Fruit fly (Drosophila melanogaster): ENCODE results near the gene Pgm1.

- TF ChIP-seq rn (GFP tag; IDR thresholded peaks at IDR 0.05): no peak
- TF ChIP-seq fd96Ca (GFP tag; IDR thresholded peaks at IDR 0.05): no peak
- no peak for TF ChIP-seq CG32121 (GFP tag; IDR thresholded peaks at IDR 0.05)
- no peak for TF ChIP-seq Ets98B (GFP tag; IDR thresholded peaks at IDR 0.05)
- TF ChIP-seq CG10348 (GFP tag; IDR thresholded peaks at IDR 0.05): no peak
- TF ChIP-seq CG4496 (GFP tag; IDR thresholded peaks at IDR 0.05): no peak
- peak; percentile 56 for TF ChIP-seq CG14655 (GFP tag; optimal IDR thresholded peaks at IDR 0.05)
- peak; percentile 41 for TF ChIP-seq CG15710 (tag; optimal IDR thresholded peaks at IDR 0.05)
Observed at dm6 chr3L:16147819-16148236, 19.5 kb upstream of the Pgm1 start.

Measured in whole organism, pupa.